Fruit fly (Drosophila melanogaster): ENCODE data around the gene CG3604.
A peak's percentile ranks its signal among the peaks of the same experiment; 100 is the strongest.

The CG3604 gene

dm6 chr2L:3719414-3719959 is 21.8 kb upstream of the CG3604 start:
- TF ChIP-seq kay (GFP tag; ENCODE audit: borderline replicate concordance) (no peak), CG5204 (GFP tag; optimal IDR thresholded peaks at IDR 0.05) (peak; percentile 5)

dm6 chr2L:3717673-3718235 is 20.1 kb upstream of the CG3604 start, which contains the start of the genes lectin-24A and Shaw:
TSS of gene lectin-24A (minus strand) at chr2L:3717773.
TSS of gene Shaw (plus strand) at chr2L:3718185.
- TF ChIP-seq CG33017 (tag; optimal IDR thresholded peaks at IDR 0.05) (no peak), Hr96 (GFP tag; optimal IDR thresholded peaks at IDR 0.05) (no peak), ovo (GFP tag; optimal IDR thresholded peaks at IDR 0.05) (no peak), toe (GFP tag; optimal IDR thresholded peaks at IDR 0.05) (no peak), Clk (GFP tag; optimal IDR thresholded peaks at IDR 0.05) (no peak), CG5204 (GFP tag; optimal IDR thresholded peaks at IDR 0.05) (no peak), CG7045 (GFP tag; optimal IDR thresholded peaks at IDR 0.05) (no peak), cnc (optimal IDR thresholded peaks at IDR 0.05) (no peak), Crg-1 (GFP tag; optimal IDR thresholded peaks at IDR 0.05) (no peak), CG1620 (GFP tag; optimal IDR thresholded peaks at IDR 0.05) (no peak), pad (GFP tag; optimal IDR thresholded peaks at IDR 0.05) (no peak), tj (GFP tag; optimal IDR thresholded peaks at IDR 0.05) (no peak), CG7101 (tag; optimal IDR thresholded peaks at IDR 0.05) (no peak)

- TF ChIP-seq CG14711 (tag; optimal IDR thresholded peaks at IDR 0.05) (no peak), cnc (optimal IDR thresholded peaks at IDR 0.05) (no peak), Crg-1 (GFP tag; optimal IDR thresholded peaks at IDR 0.05) (no peak), CG1620 (GFP tag; optimal IDR thresholded peaks at IDR 0.05) (no peak), CG5204 (GFP tag; optimal IDR thresholded peaks at IDR 0.05) (no peak), toe (GFP tag; optimal IDR thresholded peaks at IDR 0.05) (no peak), Hr96 (GFP tag; optimal IDR thresholded peaks at IDR 0.05) (no peak), ovo (GFP tag; optimal IDR thresholded peaks at IDR 0.05) (no peak), CG11617 (GFP tag; optimal IDR thresholded peaks at IDR 0.05) (no peak), CG7045 (GFP tag; optimal IDR thresholded peaks at IDR 0.05) (no peak), CG12768 (GFP tag; optimal IDR thresholded peaks at IDR 0.05) (no peak), cic (GFP tag; optimal IDR thresholded peaks at IDR 0.05) (no peak), kay (GFP tag; ENCODE audit: borderline replicate concordance) (no peak), CG7101 (tag; optimal IDR thresholded peaks at IDR 0.05) (no peak), pad (GFP tag; optimal IDR thresholded peaks at IDR 0.05) (no peak), bab1 (GFP tag; optimal IDR thresholded peaks at IDR 0.05) (no peak)
Measured at dm6 chr2L:3713545-3714156, 16.0 kb upstream of the CG3604 start.

- no peak for TF ChIP-seq Mnt (GFP tag; optimal IDR thresholded peaks at IDR 0.05)
- no peak for TF ChIP-seq Clk (GFP tag; optimal IDR thresholded peaks at IDR 0.05)
- TF ChIP-seq bab1 (GFP tag; optimal IDR thresholded peaks at IDR 0.05): no peak
- no peak for TF ChIP-seq Crg-1 (GFP tag; optimal IDR thresholded peaks at IDR 0.05)
- peak; percentile 96 for TF ChIP-seq kay (GFP tag; ENCODE audit: borderline replicate concordance)
- TF ChIP-seq cnc (optimal IDR thresholded peaks at IDR 0.05): no peak
- TF ChIP-seq tj (GFP tag; optimal IDR thresholded peaks at IDR 0.05): peak; percentile 35
- TF ChIP-seq CG12768 (GFP tag; optimal IDR thresholded peaks at IDR 0.05): no peak
- TF ChIP-seq CG14711 (tag; optimal IDR thresholded peaks at IDR 0.05): peak; percentile 29
- TF ChIP-seq ovo (GFP tag; optimal IDR thresholded peaks at IDR 0.05): peak; percentile 31
- peak; percentile 95 for TF ChIP-seq pad (GFP tag; optimal IDR thresholded peaks at IDR 0.05)
- no peak for TF ChIP-seq cic (GFP tag; optimal IDR thresholded peaks at IDR 0.05)
- no peak for TF ChIP-seq CG33017 (tag; optimal IDR thresholded peaks at IDR 0.05)
- TF ChIP-seq CG5204 (GFP tag; optimal IDR thresholded peaks at IDR 0.05): peak; percentile 55
- TF ChIP-seq Hr96 (GFP tag; optimal IDR thresholded peaks at IDR 0.05): peak; percentile 52
- peak; percentile 36 for TF ChIP-seq toe (GFP tag; optimal IDR thresholded peaks at IDR 0.05)
- TF ChIP-seq CG1620 (GFP tag; optimal IDR thresholded peaks at IDR 0.05): peak; percentile 6
- TF ChIP-seq CG7101 (tag; optimal IDR thresholded peaks at IDR 0.05): no peak
- TF ChIP-seq CG11617 (GFP tag; optimal IDR thresholded peaks at IDR 0.05): peak; percentile 15
- TF ChIP-seq CG7045 (GFP tag; optimal IDR thresholded peaks at IDR 0.05): no peak
Measured at dm6 chr2L:3712949-3713416, 15.3 kb upstream of the CG3604 start, which contains the start of the genes CG31955 and CG2818. TSS of gene CG31955 (minus strand) at chr2L:3713105. TSS of gene CG2818 (plus strand) at chr2L:3713360.

dm6 chr2L:3711665-3712064 is 14.0 kb upstream of the CG3604 start, which contains the start of gene cutlet:
TSS of gene cutlet (minus strand) at chr2L:3711748.
- no peak for TF ChIP-seq Hr96 (GFP tag; optimal IDR thresholded peaks at IDR 0.05)
- no peak for TF ChIP-seq CG11617 (GFP tag; optimal IDR thresholded peaks at IDR 0.05)
- peak; percentile 90 for TF ChIP-seq CG14711 (tag; optimal IDR thresholded peaks at IDR 0.05)
- TF ChIP-seq toe (GFP tag; optimal IDR thresholded peaks at IDR 0.05): no peak
- no peak for TF ChIP-seq Mnt (GFP tag; optimal IDR thresholded peaks at IDR 0.05)
- TF ChIP-seq CG33017 (tag; optimal IDR thresholded peaks at IDR 0.05): no peak
- no peak for TF ChIP-seq CG7101 (tag; optimal IDR thresholded peaks at IDR 0.05)
- no peak for TF ChIP-seq Clk (GFP tag; optimal IDR thresholded peaks at IDR 0.05)
- TF ChIP-seq cnc (optimal IDR thresholded peaks at IDR 0.05): no peak
- TF ChIP-seq CG7045 (GFP tag; optimal IDR thresholded peaks at IDR 0.05): no peak
- peak; percentile 87 for TF ChIP-seq kay (GFP tag; ENCODE audit: borderline replicate concordance)
- TF ChIP-seq bab1 (GFP tag; optimal IDR thresholded peaks at IDR 0.05): peak; percentile 32
- no peak for TF ChIP-seq tj (GFP tag; optimal IDR thresholded peaks at IDR 0.05)
- TF ChIP-seq CG1620 (GFP tag; optimal IDR thresholded peaks at IDR 0.05): peak; percentile 16
- TF ChIP-seq pad (GFP tag; optimal IDR thresholded peaks at IDR 0.05): peak; percentile 1
- no peak for TF ChIP-seq CG5204 (GFP tag; optimal IDR thresholded peaks at IDR 0.05)
- no peak for TF ChIP-seq CG12768 (GFP tag; optimal IDR thresholded peaks at IDR 0.05)
- TF ChIP-seq cic (GFP tag; optimal IDR thresholded peaks at IDR 0.05): no peak
- TF ChIP-seq ovo (GFP tag; optimal IDR thresholded peaks at IDR 0.05): no peak
- no peak for TF ChIP-seq Crg-1 (GFP tag; optimal IDR thresholded peaks at IDR 0.05)
